Worm (Caenorhabditis elegans) whole organism, mixed stage, embryonic: Measurements from ENCODE around the gene srx-120.

Experiments used
- M03D4.4 ChIP-seq: sonication (generic microtip); optimal IDR thresholded peaks from 2 replicates; lab custom pipeline; 2017; ENCODE audit warnings: mild to moderate bottlenecking, missing genetic modification characterization, missing compliant biosample characterization
- bed-3 ChIP-seq: fragments of 200-800 bp; sonication (Bioruptor generic); optimal IDR thresholded peaks from 3 replicates; lab custom pipeline; 2018; ENCODE audit warnings: mild to moderate bottlenecking, missing genetic modification characterization, moderate library complexity, missing compliant biosample characterization
- ces-1 ChIP-seq: fragments of 150-350 bp; optimal IDR thresholded peaks from 2 replicates; lab custom pipeline; 2014; ENCODE audit warnings: missing biosample characterization, missing genetic modification reagents, missing genetic modification characterization
- pha-4 ChIP-seq: fragments of 150-350 bp; optimal IDR thresholded peaks from 2 replicates; lab custom pipeline; 2018; ENCODE audit warnings: missing biosample characterization, missing genetic modification reagents, missing genetic modification characterization
- snpc-4 ChIP-seq: fragments of 150-350 bp; optimal IDR thresholded peaks from 2 replicates; lab custom pipeline; 2014; ENCODE audit warnings: missing biosample characterization, missing genetic modification characterization

DNA sequence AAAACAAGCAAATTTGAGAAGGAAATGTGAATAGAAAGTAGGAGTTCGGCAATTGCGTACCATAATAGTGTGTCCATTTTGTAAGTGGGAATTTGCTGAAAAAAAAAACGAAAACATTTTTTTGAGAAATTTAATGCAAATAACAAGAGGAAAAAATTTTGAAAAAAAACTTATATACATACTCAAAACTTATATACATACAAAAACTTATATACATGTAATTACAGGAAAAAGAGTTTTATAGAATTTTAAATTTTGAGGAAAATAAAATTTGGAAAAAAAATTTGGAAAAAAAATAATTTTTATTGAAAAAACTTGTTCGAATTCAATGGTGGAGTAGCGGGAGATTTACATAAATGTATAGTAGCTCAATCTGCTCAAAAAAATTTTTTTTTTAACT lies 28.3 kb upstream of the srx-120 start, which contains the start of gene ador-1:
- TF ChIP-seq pha-4 (tag; lab: Kevin White, UChicago): no peak
- TF ChIP-seq bed-3 (GFP tag; lab: Kevin White, UChicago): no peak
- no peak for TF ChIP-seq snpc-4 (tag; lab: Kevin White, UChicago)
- TF ChIP-seq ces-1 (GFP tag; lab: Kevin White, UChicago): no peak
- TF ChIP-seq M03D4.4 (tag; lab: Kevin White, UChicago): no peak
